Worm (Caenorhabditis elegans): ENCODE results near the gene del-6.

The del-6 gene

DNA sequence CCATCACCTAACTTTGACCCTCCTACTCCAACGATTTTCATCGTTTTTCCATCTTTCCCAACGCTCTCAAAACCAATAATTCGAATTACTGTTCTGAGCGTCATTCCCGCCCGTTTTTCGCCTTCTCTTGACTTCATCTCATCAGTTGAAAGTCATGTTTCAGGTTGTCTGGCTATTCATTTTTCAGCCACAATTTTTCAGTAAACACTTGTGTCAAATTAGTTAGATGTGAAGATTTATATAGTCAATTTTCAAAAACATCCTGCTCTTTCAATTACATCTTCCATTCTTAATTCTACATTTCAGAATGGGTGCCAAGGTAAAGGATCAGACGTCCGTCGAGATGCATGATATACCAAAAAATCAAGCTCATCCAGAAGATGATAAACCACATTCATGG is at the start of gene del-6:
TSS of gene del-6 (plus strand) at position 301 of the 400 bp plus-strand sequence.
- TF ChIP-seq nhr-237 (tag; optimal IDR thresholded peaks at IDR 0.05) (no peak), lin-13 (GFP tag; optimal IDR thresholded peaks at IDR 0.05) (no peak), ztf-11 (tag; optimal IDR thresholded peaks at IDR 0.05) (no peak), gmeb-1 (tag; optimal IDR thresholded peaks at IDR 0.05) (no peak), nhr-10 (tag; optimal IDR thresholded peaks at IDR 0.05) (no peak)

DNA sequence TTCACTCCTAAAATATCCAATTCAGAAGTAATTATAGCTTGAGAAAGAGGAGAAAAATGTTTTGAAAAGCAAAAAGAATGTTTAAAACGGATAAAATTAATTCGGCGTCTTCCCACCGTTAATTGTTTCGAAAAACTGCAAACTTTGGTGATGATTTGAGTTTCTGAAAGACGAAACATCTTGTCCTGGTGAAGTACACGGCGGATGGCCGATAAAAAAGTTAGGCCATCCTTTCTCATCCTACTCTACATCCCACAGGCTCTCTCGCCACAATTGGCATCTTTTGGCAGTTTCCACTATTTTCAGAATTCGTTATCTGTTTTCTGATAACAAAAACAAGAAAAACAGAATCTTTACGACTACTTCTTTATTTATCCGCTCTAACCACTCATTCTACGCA is 46.8 kb upstream of the del-6 start, which contains the start of the genes C35A5.8 and hda-11:
TSS of gene C35A5.8 (minus strand) at position 7 of the 400 bp plus-strand sequence.
TSS of gene hda-11 (plus strand) at position 283 of the 400 bp plus-strand sequence.
- no peak for TF ChIP-seq ztf-11 (tag; optimal IDR thresholded peaks at IDR 0.05)
- no peak for TF ChIP-seq ztf-4 (tag; optimal IDR thresholded peaks at IDR 0.05)
- TF ChIP-seq mdl-1 (tag; optimal IDR thresholded peaks at IDR 0.05) = no peak
- TF ChIP-seq nhr-77 (tag; optimal IDR thresholded peaks at IDR 0.05) = no peak
- no peak for TF ChIP-seq R02D3.7 (tag; optimal IDR thresholded peaks at IDR 0.05)
- TF ChIP-seq sma-3 (GFP tag; optimal IDR thresholded peaks at IDR 0.05) = peak; percentile 62
- TF ChIP-seq unc-55 (GFP tag; optimal IDR thresholded peaks at IDR 0.05) = peak; percentile 77
- TF ChIP-seq elt-3 (tag; optimal IDR thresholded peaks at IDR 0.05) = no peak
- TF ChIP-seq peb-1 (tag; optimal IDR thresholded peaks at IDR 0.05) = no peak
- TF ChIP-seq nhr-11 (tag; optimal IDR thresholded peaks at IDR 0.05) = no peak
- peak; percentile 34 for TF ChIP-seq sem-4 (tag; optimal IDR thresholded peaks at IDR 0.05)
- peak; percentile 69 for TF ChIP-seq C34F6.9 (tag; optimal IDR thresholded peaks at IDR 0.05)
- TF ChIP-seq nhr-25 (tag; optimal IDR thresholded peaks at IDR 0.05) = no peak
- TF ChIP-seq lsy-2 (tag; optimal IDR thresholded peaks at IDR 0.05) = peak; percentile 65 to 75
- TF ChIP-seq blmp-1 (tag; optimal IDR thresholded peaks at IDR 0.05; ENCODE audit: insufficient read depth) = peak; percentile 10
- TF ChIP-seq ceh-82 (tag; optimal IDR thresholded peaks at IDR 0.05) = no peak
- no peak for TF ChIP-seq mab-5 (tag; optimal IDR thresholded peaks at IDR 0.05)
- TF ChIP-seq nhr-129 (tag; optimal IDR thresholded peaks at IDR 0.05) = peak; percentile 62
- TF ChIP-seq dmd-4 (tag; optimal IDR thresholded peaks at IDR 0.05) = no peak
- TF ChIP-seq F13H6.1 (tag; optimal IDR thresholded peaks at IDR 0.05) = peak; percentile 73
- no peak for TF ChIP-seq nhr-12 (tag; optimal IDR thresholded peaks at IDR 0.05)
- TF ChIP-seq unc-62 (GFP tag; optimal IDR thresholded peaks at IDR 0.05) = no peak
- no peak for TF ChIP-seq ZK546.5 (tag; optimal IDR thresholded peaks at IDR 0.05)
- no peak for TF ChIP-seq lin-11 (tag; optimal IDR thresholded peaks at IDR 0.05)
- peak; percentile 14 for TF ChIP-seq snpc-4 (tag; optimal IDR thresholded peaks at IDR 0.05)
- no peak for TF ChIP-seq aly-2 (tag; optimal IDR thresholded peaks at IDR 0.05)
- TF ChIP-seq mbf-1 (tag; optimal IDR thresholded peaks at IDR 0.05) = no peak
- no peak for TF ChIP-seq elt-1 (tag; optimal IDR thresholded peaks at IDR 0.05)
- peak; percentile 44 for TF ChIP-seq fos-1 (tag; optimal IDR thresholded peaks at IDR 0.05)
- TF ChIP-seq nhr-6 (tag; optimal IDR thresholded peaks at IDR 0.05) = peak; percentile 41
- TF ChIP-seq Y55F3AM.14 (GFP tag; optimal IDR thresholded peaks at IDR 0.05) = no peak
- no peak for TF ChIP-seq unc-39 (tag; optimal IDR thresholded peaks at IDR 0.05)
- TF ChIP-seq sma-9 (GFP tag; optimal IDR thresholded peaks at IDR 0.05) = peak; percentile 86
- TF ChIP-seq sma-9 (tag; optimal IDR thresholded peaks at IDR 0.05) = no peak
- TF ChIP-seq crh-2 (tag; optimal IDR thresholded peaks at IDR 0.05) = peak; percentile 64
- TF ChIP-seq nhr-21 (tag; optimal IDR thresholded peaks at IDR 0.05) = peak; percentile 30
- no peak for TF ChIP-seq lin-13 (GFP tag; optimal IDR thresholded peaks at IDR 0.05)
- TF ChIP-seq nhr-10 (tag; optimal IDR thresholded peaks at IDR 0.05) = no peak
- no peak for TF ChIP-seq lin-39 (tag; optimal IDR thresholded peaks at IDR 0.05)
- TF ChIP-seq nhr-237 (tag; optimal IDR thresholded peaks at IDR 0.05) = no peak
- TF ChIP-seq skn-1 (tag; optimal IDR thresholded peaks at IDR 0.05) = no peak
- no peak for TF ChIP-seq zag-1 (tag; optimal IDR thresholded peaks at IDR 0.05)
- no peak for TF ChIP-seq alr-1 (tag; optimal IDR thresholded peaks at IDR 0.05)
- TF ChIP-seq ztf-1 (GFP tag; conservative IDR thresholded peaks at IDR 0.05) = no peak
- TF ChIP-seq nhr-23 (tag; optimal IDR thresholded peaks at IDR 0.05) = no peak
- no peak for TF ChIP-seq ceh-16 (tag; optimal IDR thresholded peaks at IDR 0.05)
- no peak for TF ChIP-seq egl-27 (tag; optimal IDR thresholded peaks at IDR 0.05)
- TF ChIP-seq ama-1 (optimal IDR thresholded peaks at IDR 0.05) = no peak
- peak; percentile 76 for TF ChIP-seq gmeb-1 (tag; optimal IDR thresholded peaks at IDR 0.05)
